Fruit fly (Drosophila melanogaster): Measurements from ENCODE around the gene CG3982.

CG3982 gene

dm6 chr3L:9441907-9442479 lies 24.8 kb upstream of the CG3982 start, which contains the start of the genes Bet3 and Nf-YA (continued):
- TF ChIP-seq ac (GFP tag; optimal IDR thresholded peaks at IDR 0.05) (no peak), bigmax (GFP tag; optimal IDR thresholded peaks at IDR 0.05) (peak; percentile 89), lilli (GFP tag; optimal IDR thresholded peaks at IDR 0.05) (peak; percentile 70), Chrac-16 (GFP tag; optimal IDR thresholded peaks at IDR 0.05) (peak; percentile 32), sim (GFP tag; IDR thresholded peaks at IDR 0.05) (no peak), Dip2 (GFP tag; IDR thresholded peaks at IDR 0.05) (no peak), CG7839 (tag; optimal IDR thresholded peaks at IDR 0.05) (peak; percentile 41), CG4360 (GFP tag; IDR thresholded peaks at IDR 0.05) (no peak), crc (GFP tag; optimal IDR thresholded peaks at IDR 0.05) (peak; percentile 27), fu2 (GFP tag; optimal IDR thresholded peaks at IDR 0.05) (peak; percentile 41), CG6175 (GFP tag; IDR thresholded peaks at IDR 0.05) (no peak), CG13424 (tag; optimal IDR thresholded peaks at IDR 0.05) (peak; percentile 55), CG32767 (GFP tag; IDR thresholded peaks at IDR 0.05) (no peak), CG1602 (GFP tag; optimal IDR thresholded peaks at IDR 0.05) (peak; percentile 2), pb (GFP tag; optimal IDR thresholded peaks at IDR 0.05) (no peak), CG9727 (GFP tag; optimal IDR thresholded peaks at IDR 0.05) (peak; percentile 41), CG16813 (GFP tag; IDR thresholded peaks at IDR 0.05; ENCODE audit: partially characterized antibody) (peak; percentile 85), CG12769 (tag; optimal IDR thresholded peaks at IDR 0.05) (peak; percentile 43), sd (tag; optimal IDR thresholded peaks at IDR 0.05) (peak; percentile 38), CG14860 (GFP tag; IDR thresholded peaks at IDR 0.05; ENCODE audit: partially characterized antibody) (peak; percentile 84), CG6254 (GFP tag; optimal IDR thresholded peaks at IDR 0.05) (no peak), NC2α (GFP tag; optimal IDR thresholded peaks at IDR 0.05) (no peak), Meics (GFP tag; optimal IDR thresholded peaks at IDR 0.05) (peak; percentile 49), tx (GFP tag; optimal IDR thresholded peaks at IDR 0.05) (peak; percentile 26), CkIIα-i1 (GFP tag; IDR thresholded peaks at IDR 0.05) (no peak), C15 (GFP tag; IDR thresholded peaks at IDR 0.05) (no peak), emc (GFP tag; optimal IDR thresholded peaks at IDR 0.05) (no peak), CG4617 (GFP tag; optimal IDR thresholded peaks at IDR 0.05; ENCODE audit: borderline replicate concordance) (peak; percentile 90), danr (GFP tag; IDR thresholded peaks at IDR 0.05) (no peak), CG7928 (GFP tag; optimal IDR thresholded peaks at IDR 0.05) (peak; percentile 97), CG17568 (GFP tag; optimal IDR thresholded peaks at IDR 0.05) (no peak), sqz (GFP tag; optimal IDR thresholded peaks at IDR 0.05) (no peak), CG11504 (tag; optimal IDR thresholded peaks at IDR 0.05) (no peak), Bgb (GFP tag; IDR thresholded peaks at IDR 0.05; ENCODE audit: partially characterized antibody) (peak; percentile 87), Neu2 (GFP tag; optimal IDR thresholded peaks at IDR 0.05; ENCODE audit: borderline replicate concordance) (no peak), Atf6 (GFP tag; IDR thresholded peaks at IDR 0.05) (0 out of 2 replicates have a peak, but pooled peaks have one; percentile 16), Hr78 (GFP tag; optimal IDR thresholded peaks at IDR 0.05) (no peak), NFAT (GFP tag; IDR thresholded peaks at IDR 0.05) (peak; percentile 88), twi (tag; optimal IDR thresholded peaks at IDR 0.05) (no peak), vfl (GFP tag; optimal IDR thresholded peaks at IDR 0.05) (peak; percentile 14), CG7556 (GFP tag; optimal IDR thresholded peaks at IDR 0.05) (no peak), Adf1 (GFP tag; IDR thresholded peaks at IDR 0.05) (no peak), CG11456 (GFP tag; IDR thresholded peaks at IDR 0.05) (peak; percentile 79), unc-4 (GFP tag; IDR thresholded peaks at IDR 0.05; ENCODE audit: partially characterized antibody) (peak; percentile 86), knrl (GFP tag; IDR thresholded peaks at IDR 0.05; ENCODE audit: partially characterized antibody) (peak; percentile 90), sr (GFP tag; IDR thresholded peaks at IDR 0.05) (no peak), E2f1 (GFP tag; IDR thresholded peaks at IDR 0.05) (peak; percentile 19; the same call in 1 of the 2 replicates), CG15011 (GFP tag; optimal IDR thresholded peaks at IDR 0.05) (no peak), CG10543 (GFP tag; optimal IDR thresholded peaks at IDR 0.05) (peak; percentile 36), CG13296 (GFP tag; optimal IDR thresholded peaks at IDR 0.05) (peak; percentile 0)

All from whole organism, embryonic.